Fruit fly (Drosophila melanogaster): ENCODE results near the gene rictor.
A peak's percentile ranks its signal among the peaks of the same experiment; 100 is the strongest.

Gene rictor

dm6 chrX:19243379-19243834 is 17.6 kb downstream of the rictor start, which contains the start of gene CG7889:
Gene CG7889 (plus strand): TSS chrX:19243631.
- peak; percentile 4 for TF ChIP-seq CG6276 (GFP tag; optimal IDR thresholded peaks at IDR 0.05)
- peak; percentile 37; the same call in 1 of the 3 replicates for TF ChIP-seq CG6163 (GFP tag; IDR thresholded peaks at IDR 0.05)
- no peak for TF ChIP-seq net (GFP tag; optimal IDR thresholded peaks at IDR 0.05)
- no peak for TF ChIP-seq CG9139 (GFP tag; optimal IDR thresholded peaks at IDR 0.05)
- TF ChIP-seq Eip78C (GFP tag), result peak; percentile 78
- TF ChIP-seq CG8632 (GFP tag; optimal IDR thresholded peaks at IDR 0.05), result no peak
- TF ChIP-seq Sox15 (GFP tag; optimal IDR thresholded peaks at IDR 0.05), result no peak
- no peak for TF ChIP-seq Eip93F (GFP tag; optimal IDR thresholded peaks at IDR 0.05)
- 0 out of 2 replicates have a peak, but pooled peaks have one; percentile 11 for TF ChIP-seq CG15336 (GFP tag; IDR thresholded peaks at IDR 0.05)
- no peak for TF ChIP-seq CG34406 (GFP tag; optimal IDR thresholded peaks at IDR 0.05)
- peak; percentile 29 for TF ChIP-seq Eip75B (GFP tag; optimal IDR thresholded peaks at IDR 0.05)
- TF ChIP-seq pdm3 (GFP tag; optimal IDR thresholded peaks at IDR 0.05), result peak; percentile 5
- peak; percentile 78 for TF ChIP-seq Blimp-1 (GFP tag; optimal IDR thresholded peaks at IDR 0.05)
- TF ChIP-seq CG7368 (GFP tag; optimal IDR thresholded peaks at IDR 0.05), result no peak
- no peak for TF ChIP-seq CG10631 (GFP tag; optimal IDR thresholded peaks at IDR 0.05)
- peak; percentile 19 for TF ChIP-seq Ets96B (tag; optimal IDR thresholded peaks at IDR 0.05)
- peak; percentile 8 for TF ChIP-seq esn (GFP tag; optimal IDR thresholded peaks at IDR 0.05)
- TF ChIP-seq Smox (GFP tag; optimal IDR thresholded peaks at IDR 0.05), result peak; percentile 15
- TF ChIP-seq eg (GFP tag; IDR thresholded peaks at IDR 0.05), result peak; percentile 33; the same call in 1 of the 3 replicates
- TF ChIP-seq CG3919 (GFP tag; optimal IDR thresholded peaks at IDR 0.05), result peak; percentile 39
- no peak for TF ChIP-seq Ets21C (GFP tag; optimal IDR thresholded peaks at IDR 0.05)
- TF ChIP-seq cyc (GFP tag; optimal IDR thresholded peaks at IDR 0.05), result peak; percentile 30
- TF ChIP-seq CG31627 (GFP tag; optimal IDR thresholded peaks at IDR 0.05), result no peak
- TF ChIP-seq CG8319 (GFP tag; optimal IDR thresholded peaks at IDR 0.05), result no peak
- TF ChIP-seq CG8119 (GFP tag; IDR thresholded peaks at IDR 0.05), result no peak
- TF ChIP-seq svp (GFP tag), result peak; percentile 62
- TF ChIP-seq achi (GFP tag; optimal IDR thresholded peaks at IDR 0.05), result peak; percentile 11
- TF ChIP-seq CG10669 (GFP tag; optimal IDR thresholded peaks at IDR 0.05), result peak; percentile 31
- TF ChIP-seq spab (GFP tag; optimal IDR thresholded peaks at IDR 0.05), result no peak
- peak; percentile 29 for TF ChIP-seq CG6854 (GFP tag; optimal IDR thresholded peaks at IDR 0.05)
- TF ChIP-seq Met (GFP tag; optimal IDR thresholded peaks at IDR 0.05), result peak; percentile 18
- peak; percentile 16 for TF ChIP-seq CG3032 (tag; optimal IDR thresholded peaks at IDR 0.05)
- peak; percentile 26 for TF ChIP-seq acj6 (GFP tag; optimal IDR thresholded peaks at IDR 0.05)
- peak; percentile 7 for TF ChIP-seq Hr39 (GFP tag; optimal IDR thresholded peaks at IDR 0.05)
- TF ChIP-seq fkh (GFP tag; optimal IDR thresholded peaks at IDR 0.05), result no peak
- peak; percentile 45 for TF ChIP-seq Hr4 (GFP tag; optimal IDR thresholded peaks at IDR 0.05)
- peak; percentile 32 for TF ChIP-seq topi (GFP tag; optimal IDR thresholded peaks at IDR 0.05)
- no peak for TF ChIP-seq vri (GFP tag; optimal IDR thresholded peaks at IDR 0.05)

dm6 chrX:19241790-19242373 is 19.2 kb downstream of the rictor start, which contains the start of gene CG14196:
Gene CG14196 (minus strand): TSS chrX:19241840.
- peak; percentile 5 for TF ChIP-seq vri (GFP tag; optimal IDR thresholded peaks at IDR 0.05)
- TF ChIP-seq CG16779 (tag; optimal IDR thresholded peaks at IDR 0.05), result no peak
- TF ChIP-seq Smox (GFP tag; optimal IDR thresholded peaks at IDR 0.05), result no peak
- TF ChIP-seq svp (GFP tag), result peak; percentile 79
- peak; percentile 52 for TF ChIP-seq Eip78C (GFP tag)
